Worm (Caenorhabditis elegans) whole organism, L4/young adult: ENCODE results near the gene Y38E10A.17.

Source experiments
- W03F9.2 ChIP-seq: fragments of 150-350 bp; optimal IDR thresholded peaks from 2 replicates; lab custom pipeline; 2014; ENCODE audit warnings: missing biosample characterization, missing genetic modification characterization
- dao-5 ChIP-seq: sonication (generic microtip); optimal IDR thresholded peaks from 2 replicates; lab custom pipeline; 2016; ENCODE audit warnings: missing genotype, missing genetic modification characterization, moderate library complexity, missing compliant biosample characterization
- him-1 ChIP-seq: sonication (generic microtip); optimal IDR thresholded peaks from 2 replicates; lab custom pipeline; 2016; ENCODE audit warnings: missing genotype, missing genetic modification reagents, missing genetic modification characterization, missing compliant biosample characterization

ce11 chrII:12629387-12629786 lies 5.2 kb downstream of the Y38E10A.17 start, which contains the start of gene Y38E10A.28:
- no peak for TF ChIP-seq W03F9.2
- TF ChIP-seq him-1 (tag; lab: Kevin White, UChicago), result no peak
- TF ChIP-seq dao-5 (tag; lab: Kevin White, UChicago), result no peak
